Worm (Caenorhabditis elegans) whole organism, late embryonic: ENCODE measurements around the gene Y42G9A.3.

Experiments
- C08G9.2 ChIP-seq: sonication (generic microtip); optimal IDR thresholded peaks from 2 replicates; lab custom pipeline; 2016; ENCODE audit warnings: mild to moderate bottlenecking, missing genetic modification characterization, moderate library complexity, missing compliant biosample characterization
- C38D4.7 ChIP-seq: fragments of 200-800 bp; sonication (Bioruptor generic); optimal IDR thresholded peaks from 2 replicates; lab custom pipeline; 2018; ENCODE audit warnings: mild to moderate bottlenecking, missing genetic modification characterization, moderate library complexity, missing compliant biosample characterization
- K02D7.2 ChIP-seq: sonication (generic microtip); optimal IDR thresholded peaks from 2 replicates; lab custom pipeline; 2017; ENCODE audit warnings: mild to moderate bottlenecking, missing genetic modification characterization, missing compliant biosample characterization
- K09A11.1 ChIP-seq: sonication (generic microtip); optimal IDR thresholded peaks from 2 replicates; lab custom pipeline; 2017; ENCODE audit warnings: antibody characterized with exemption, mild to moderate bottlenecking, missing genetic modification characterization, missing compliant biosample characterization; ENCODE audit not compliant: insufficient read depth
- T23F11.4 ChIP-seq: fragments of 200-800 bp; sonication (Bioruptor generic); optimal IDR thresholded peaks from 2 replicates; lab custom pipeline; 2018; ENCODE audit warnings: mild to moderate bottlenecking, missing genetic modification characterization, missing compliant biosample characterization
- Y22D7AL.16 ChIP-seq: sonication (generic microtip); optimal IDR thresholded peaks from 2 replicates; lab custom pipeline; 2016; ENCODE audit warnings: missing genetic modification characterization, missing compliant biosample characterization
- ceh-18 ChIP-seq: sonication (generic microtip); optimal IDR thresholded peaks from 2 replicates; lab custom pipeline; 2016; ENCODE audit warnings: missing genetic modification characterization, missing compliant biosample characterization
- ceh-19 ChIP-seq: fragments of 200-800 bp; sonication (Bioruptor generic); optimal IDR thresholded peaks from 2 replicates; lab custom pipeline; 2018; ENCODE audit warnings: mild to moderate bottlenecking, missing genetic modification characterization, missing compliant biosample characterization
- ceh-24 ChIP-seq: sonication (generic microtip); optimal IDR thresholded peaks from 2 replicates; lab custom pipeline; 2016; ENCODE audit warnings: mild to moderate bottlenecking, missing genetic modification characterization, missing compliant biosample characterization
- ceh-31 ChIP-seq: sonication (generic microtip); optimal IDR thresholded peaks from 2 replicates; lab custom pipeline; 2016; ENCODE audit warnings: missing genetic modification characterization, missing compliant biosample characterization
- ceh-6 ChIP-seq: fragments of 200-800 bp; sonication (Bioruptor generic); optimal IDR thresholded peaks from 2 replicates; lab custom pipeline; 2018; ENCODE audit warnings: mild to moderate bottlenecking, missing genetic modification characterization, missing compliant biosample characterization
- che-1 ChIP-seq: sonication (generic microtip); optimal IDR thresholded peaks from 2 replicates; lab custom pipeline; 2016; ENCODE audit warnings: mild to moderate bottlenecking, missing genetic modification characterization, missing compliant biosample characterization
- dve-1 ChIP-seq: sonication (generic microtip); optimal IDR thresholded peaks from 2 replicates; lab custom pipeline; 2017; ENCODE audit warnings: antibody characterized with exemption, mild to moderate bottlenecking, missing genetic modification characterization, missing compliant biosample characterization
- elt-2 ChIP-seq: sonication (generic microtip); optimal IDR thresholded peaks from 2 replicates; lab custom pipeline; 2016; ENCODE audit warnings: missing genetic modification reagents, missing genetic modification characterization, missing compliant biosample characterization
- ets-4 ChIP-seq: sonication (generic microtip); optimal IDR thresholded peaks from 2 replicates; lab custom pipeline; 2016; ENCODE audit warnings: missing genetic modification characterization, missing compliant biosample characterization
- fkh-6 ChIP-seq: sonication (generic microtip); optimal IDR thresholded peaks from 2 replicates; lab custom pipeline; 2016; ENCODE audit warnings: missing genetic modification characterization, missing compliant biosample characterization
- gmeb-2 ChIP-seq: sonication (generic microtip); optimal IDR thresholded peaks from 2 replicates; lab custom pipeline; 2016; ENCODE audit warnings: missing genetic modification characterization, inconsistent platforms, missing compliant biosample characterization
- hlh-13 ChIP-seq: fragments of 200-800 bp; sonication (Bioruptor generic); optimal IDR thresholded peaks from 2 replicates; lab custom pipeline; 2018; ENCODE audit warnings: mild to moderate bottlenecking, missing genetic modification characterization, missing compliant biosample characterization
- lin-11 ChIP-seq: fragments of 200-800 bp; sonication (Bioruptor generic); optimal IDR thresholded peaks from 2 replicates; lab custom pipeline; 2018; ENCODE audit warnings: mild to moderate bottlenecking, missing genetic modification characterization, missing compliant biosample characterization
- nhr-11 ChIP-seq: fragments of 150-350 bp; optimal IDR thresholded peaks from 2 replicates; lab custom pipeline; 2014; ENCODE audit warnings: missing biosample characterization, missing genetic modification characterization
- pat-9 ChIP-seq: fragments of 200-800 bp; sonication (Bioruptor generic); optimal IDR thresholded peaks from 2 replicates; lab custom pipeline; 2018; ENCODE audit warnings: mild to moderate bottlenecking, missing genetic modification characterization, moderate library complexity, missing compliant biosample characterization
- pha-2 ChIP-seq: sonication (generic microtip); optimal IDR thresholded peaks from 2 replicates; lab custom pipeline; 2017; ENCODE audit warnings: mild to moderate bottlenecking, missing genetic modification characterization, missing compliant biosample characterization
- pha-4 ChIP-seq: fragments of 150-350 bp; optimal IDR thresholded peaks from 2 replicates; lab custom pipeline; 2018; ENCODE audit warnings: missing biosample characterization, missing genetic modification reagents, missing genetic modification characterization
- rnt-1 ChIP-seq: sonication (generic microtip); optimal IDR thresholded peaks from 2 replicates; lab custom pipeline; 2016; ENCODE audit warnings: missing genetic modification characterization, missing compliant biosample characterization
- sdc-2 ChIP-seq: sonication (generic microtip); optimal IDR thresholded peaks from 2 replicates; lab custom pipeline; 2016; ENCODE audit warnings: missing genotype, missing genetic modification characterization, missing compliant biosample characterization
- sox-4 ChIP-seq: sonication (generic microtip); optimal IDR thresholded peaks from 2 replicates; lab custom pipeline; 2017; ENCODE audit warnings: mild to moderate bottlenecking, missing genetic modification characterization, inconsistent platforms, missing compliant biosample characterization
- tbx-2 ChIP-seq: sonication (generic microtip); optimal IDR thresholded peaks from 2 replicates; lab custom pipeline; 2016; ENCODE audit warnings: missing genetic modification characterization, missing compliant biosample characterization
- unc-42 ChIP-seq: sonication (generic microtip); optimal IDR thresholded peaks from 2 replicates; lab custom pipeline; 2016; ENCODE audit warnings: missing genotype, missing genetic modification characterization, missing compliant biosample characterization
- ztf-16 ChIP-seq: sonication (generic microtip); optimal IDR thresholded peaks from 2 replicates; lab custom pipeline; 2017; ENCODE audit warnings: missing genetic modification characterization, missing compliant biosample characterization

Gene Y42G9A.3

DNA sequence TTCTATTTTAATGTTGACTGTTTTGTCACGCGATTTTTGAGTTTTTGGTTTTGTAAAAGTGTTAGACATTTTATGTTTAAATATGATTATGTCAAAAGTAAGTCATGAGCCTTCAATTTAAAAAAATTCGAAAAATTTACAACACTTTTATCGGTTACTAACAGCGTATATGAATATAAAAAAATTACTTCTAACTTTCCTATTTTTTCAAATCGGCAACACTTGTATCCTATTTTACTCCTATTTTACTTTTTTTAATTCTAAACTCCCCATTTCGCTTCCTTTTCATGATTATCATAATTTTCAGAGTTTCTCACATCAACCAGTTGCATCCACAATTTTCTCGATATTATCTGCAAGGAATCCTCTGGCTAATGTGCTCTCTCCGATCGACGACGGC is 27.7 kb upstream of the Y42G9A.3 start, which contains the start of gene kin-18:
Gene kin-18, plus strand, starts transcription at position 301 of the 400 bp plus-strand sequence.
- TF ChIP-seq ceh-18 (tag; lab: Kevin White, UChicago) (no peak), sdc-2 (tag; lab: Kevin White, UChicago) (no peak), C38D4.7 (no peak), dve-1 (tag; lab: Kevin White, UChicago) (no peak), sox-4 (tag; lab: Kevin White, UChicago) (no peak), K09A11.1 (tag; lab: Kevin White, UChicago) (no peak), T23F11.4 (GFP tag; lab: Kevin White, UChicago) (no peak), gmeb-2 (tag; lab: Kevin White, UChicago) (no peak)

DNA sequence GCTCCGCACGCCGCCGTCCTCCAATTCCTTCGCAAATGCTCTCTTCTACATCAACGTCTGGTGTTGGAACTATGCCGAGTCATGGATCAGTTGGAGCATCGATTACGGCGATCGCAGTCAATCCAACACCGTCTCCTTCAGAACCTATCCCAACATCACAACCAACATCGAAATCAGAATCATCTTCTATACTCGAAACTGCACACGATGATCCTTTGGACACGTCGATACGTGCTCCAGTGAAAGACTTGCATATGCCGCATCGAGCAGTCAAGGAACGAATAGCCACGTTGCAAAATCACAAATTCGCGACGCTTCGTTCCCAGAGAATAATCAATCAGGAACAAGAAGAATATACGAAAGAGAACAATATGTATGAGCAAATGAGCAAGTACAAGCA is 25.1 kb upstream of the Y42G9A.3 start:
- TF ChIP-seq unc-42 (tag; lab: Kevin White, UChicago) (no peak), nhr-11 (no peak), tbx-2 (no peak)

DNA sequence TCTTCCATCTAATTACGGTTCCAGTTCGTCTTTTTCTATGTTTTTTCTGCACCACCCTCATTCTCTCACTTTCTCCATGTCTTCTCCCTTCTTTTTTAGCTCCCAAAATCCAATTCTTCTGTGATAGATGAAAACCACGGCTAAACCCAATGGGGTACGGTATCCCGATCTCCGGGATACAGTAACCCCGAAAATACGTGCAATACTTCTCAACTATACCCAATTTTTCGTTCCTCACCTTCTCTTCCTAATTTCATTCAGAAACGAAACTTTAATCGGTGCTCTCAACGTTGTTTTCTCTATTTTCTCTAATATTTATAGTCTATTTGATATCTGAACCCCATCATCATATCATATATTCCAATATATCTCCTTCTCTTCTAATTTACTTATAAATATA is 22.4 kb upstream of the Y42G9A.3 start:
- peak; percentile 7 for TF ChIP-seq sox-4 (tag; lab: Kevin White, UChicago)
- TF ChIP-seq pha-4 (tag; lab: Kevin White, UChicago) = no peak

DNA sequence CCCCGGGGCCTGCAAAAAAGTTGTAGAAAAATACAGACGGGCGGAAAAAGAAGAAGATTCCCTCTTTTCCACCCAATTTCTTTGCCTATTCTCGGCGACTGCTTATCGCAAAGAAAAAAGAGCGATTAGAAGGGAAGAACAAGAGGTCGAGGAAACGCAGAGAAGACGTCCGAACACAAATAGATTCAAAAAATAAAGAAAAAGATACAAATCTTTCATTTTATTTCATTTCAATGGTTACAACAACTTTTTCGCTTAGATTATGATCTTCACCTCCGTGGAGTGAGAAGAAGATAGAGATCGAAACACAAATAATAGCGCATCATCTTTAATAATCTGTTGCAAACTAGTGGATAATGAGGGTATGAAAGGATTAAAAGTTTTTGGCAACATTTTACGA is 14.0 kb upstream of the Y42G9A.3 start:
- TF ChIP-seq rnt-1 (tag; lab: Kevin White, UChicago) (peak; percentile 42), sox-4 (tag; lab: Kevin White, UChicago) (no peak), ztf-16 (tag; lab: Kevin White, UChicago) (no peak), pha-2 (no peak), elt-2 (tag; lab: Kevin White, UChicago) (peak; percentile 39), sdc-2 (tag; lab: Kevin White, UChicago) (no peak), fkh-6 (no peak)

DNA sequence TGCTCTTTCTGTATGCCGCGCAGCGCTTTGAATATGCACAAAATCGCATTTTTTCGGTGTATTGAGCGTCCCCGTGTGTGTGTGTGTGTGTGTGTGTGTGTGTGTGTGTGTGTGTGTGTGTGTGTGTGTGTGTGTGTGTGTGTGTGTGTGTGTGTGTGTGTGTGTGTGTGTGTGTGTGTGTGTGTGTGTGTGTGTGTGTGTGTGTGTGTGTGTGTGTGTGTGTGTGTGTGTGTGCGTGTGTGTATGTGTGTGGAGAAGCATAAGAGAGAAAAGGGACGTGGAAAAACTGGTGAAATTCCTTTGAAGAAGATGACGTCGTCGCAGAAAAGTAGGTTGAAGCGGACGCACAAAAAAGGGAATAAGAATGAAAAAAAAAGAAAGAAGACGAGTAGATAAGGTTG is 12.7 kb upstream of the Y42G9A.3 start:
- TF ChIP-seq ceh-18 (tag; lab: Kevin White, UChicago) (peak; percentile 39), ceh-6 (GFP tag; lab: Kevin White, UChicago) (peak; percentile 59), lin-11 (tag; lab: Kevin White, UChicago) (peak; percentile 12), ceh-24 (peak; percentile 15), C08G9.2 (tag; lab: Kevin White, UChicago) (peak; percentile 3), K02D7.2 (tag; lab: Kevin White, UChicago) (peak; percentile 67), tbx-2 (peak; percentile 49), T23F11.4 (GFP tag; lab: Kevin White, UChicago) (peak; percentile 65), hlh-13 (GFP tag; lab: Kevin White, UChicago) (peak; percentile 44), ceh-19 (GFP tag; lab: Kevin White, UChicago) (peak; percentile 59), gmeb-2 (tag; lab: Kevin White, UChicago) (peak; percentile 71), sox-4 (tag; lab: Kevin White, UChicago) (peak; percentile 60), C38D4.7 (peak; percentile 63), fkh-6 (peak; percentile 7), che-1 (tag; lab: Kevin White, UChicago) (peak; percentile 49), unc-42 (tag; lab: Kevin White, UChicago) (peak; percentile 34), ceh-31 (peak; percentile 3), elt-2 (tag; lab: Kevin White, UChicago) (peak; percentile 54), Y22D7AL.16 (tag; lab: Kevin White, UChicago) (peak; percentile 5), pha-2 (peak; percentile 27), pat-9 (peak; percentile 65)

DNA sequence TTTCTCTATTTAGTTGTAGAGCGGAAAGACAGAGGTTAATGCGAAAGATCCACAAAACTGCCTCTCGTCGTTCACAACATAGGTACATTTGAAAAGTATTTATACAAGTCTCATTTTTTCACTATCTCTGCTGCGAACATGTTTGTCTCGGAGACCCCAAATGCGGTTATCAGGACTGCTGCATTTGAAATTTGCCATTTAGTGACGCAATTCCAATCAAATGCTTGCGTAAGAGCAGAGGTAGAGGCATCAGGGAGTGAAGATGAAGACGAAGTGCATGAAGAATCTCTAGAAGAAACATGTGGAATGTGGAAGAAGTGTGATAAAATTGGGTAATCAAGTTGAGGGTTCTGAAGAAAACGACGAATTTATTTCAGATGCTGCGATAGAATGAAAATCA is 11.9 kb upstream of the Y42G9A.3 start:
- TF ChIP-seq ets-4 = no peak
- TF ChIP-seq elt-2 (tag; lab: Kevin White, UChicago) = peak; percentile 47
- TF ChIP-seq sdc-2 (tag; lab: Kevin White, UChicago) = no peak
- no peak for TF ChIP-seq pha-4 (tag; lab: Kevin White, UChicago)
